Worm (Caenorhabditis elegans) whole organism, late embryonic: Measurements from ENCODE around the gene rfip-2.

Experiments
- Y22D7AL.16 ChIP-seq: sonication (generic microtip); optimal IDR thresholded peaks from 2 replicates; lab custom pipeline; 2016; ENCODE audit warnings: missing genetic modification characterization, missing compliant biosample characterization
- eyg-1 ChIP-seq: sonication (generic microtip); optimal IDR thresholded peaks from 2 replicates; lab custom pipeline; 2016; ENCODE audit warnings: missing genotype, missing genetic modification characterization, missing compliant biosample characterization
- hlh-8 ChIP-seq: sonication (generic microtip); optimal IDR thresholded peaks from 2 replicates; lab custom pipeline; 2016; ENCODE audit warnings: missing genotype, missing genetic modification characterization, missing compliant biosample characterization
- lim-6 ChIP-seq: sonication (generic microtip); optimal IDR thresholded peaks from 2 replicates; lab custom pipeline; 2016; ENCODE audit warnings: missing genetic modification characterization, missing compliant biosample characterization
- madf-2 ChIP-seq: sonication (generic microtip); optimal IDR thresholded peaks from 2 replicates; lab custom pipeline; 2017; ENCODE audit warnings: missing genetic modification characterization, missing compliant biosample characterization
- pqm-1 ChIP-seq: sonication (generic microtip); optimal IDR thresholded peaks from 2 replicates; lab custom pipeline; 2016; ENCODE audit warnings: missing genetic modification characterization, missing compliant biosample characterization
- ztf-16 ChIP-seq: sonication (generic microtip); optimal IDR thresholded peaks from 2 replicates; lab custom pipeline; 2017; ENCODE audit warnings: missing genetic modification characterization, missing compliant biosample characterization

ce11 chrII:683467-683866, 40.1 kb upstream of the rfip-2 start, which contains the start of gene T02H6.6:
- no peak for TF ChIP-seq lim-6
- TF ChIP-seq hlh-8 = no peak
- no peak for TF ChIP-seq eyg-1 (tag; lab: Kevin White, UChicago)
- TF ChIP-seq Y22D7AL.16 (tag; lab: Kevin White, UChicago) = no peak
- TF ChIP-seq pqm-1 (tag; lab: Kevin White, UChicago) = no peak
- TF ChIP-seq madf-2 (tag; lab: Kevin White, UChicago) = no peak
- TF ChIP-seq ztf-16 = no peak
